Worm (Caenorhabditis elegans) whole organism, late embryonic: ENCODE results near the gene F28C6.9.

Experiments
- F13H6.1 ChIP-seq: sonication (generic microtip); optimal IDR thresholded peaks from 2 replicates; lab custom pipeline; 2016; ENCODE audit warnings: missing genetic modification characterization, missing compliant biosample characterization
- ama-1 ChIP-seq: fragments of 150-350 bp; optimal IDR thresholded peaks from 2 replicates; lab custom pipeline; 2014
- ceh-48 ChIP-seq: sonication (generic microtip); optimal IDR thresholded peaks from 2 replicates; lab custom pipeline; 2016; ENCODE audit warnings: missing genetic modification characterization, inconsistent platforms, missing compliant biosample characterization
- dve-1 ChIP-seq: sonication (generic microtip); optimal IDR thresholded peaks from 2 replicates; lab custom pipeline; 2017; ENCODE audit warnings: antibody characterized with exemption, mild to moderate bottlenecking, missing genetic modification characterization, missing compliant biosample characterization
- elt-2 ChIP-seq: sonication (generic microtip); optimal IDR thresholded peaks from 2 replicates; lab custom pipeline; 2016; ENCODE audit warnings: missing genetic modification reagents, missing genetic modification characterization, missing compliant biosample characterization
- fkh-10 ChIP-seq: fragments of 150-350 bp; optimal IDR thresholded peaks from 2 replicates; lab custom pipeline; 2014; ENCODE audit warnings: missing biosample characterization, missing genetic modification reagents, missing genetic modification characterization
- nfya-1 ChIP-seq: sonication (generic microtip); optimal IDR thresholded peaks from 2 replicates; lab custom pipeline; 2017; ENCODE audit warnings: missing genetic modification characterization, mild to moderate bottlenecking, missing compliant biosample characterization, antibody characterized with exemption, moderate library complexity
- nhr-11 ChIP-seq: fragments of 150-350 bp; optimal IDR thresholded peaks from 2 replicates; lab custom pipeline; 2014; ENCODE audit warnings: missing biosample characterization, missing genetic modification characterization
- pha-4 ChIP-seq: fragments of 150-350 bp; optimal IDR thresholded peaks from 2 replicates; lab custom pipeline; 2018; ENCODE audit warnings: missing biosample characterization, missing genetic modification reagents, missing genetic modification characterization
- sox-4 ChIP-seq: sonication (generic microtip); optimal IDR thresholded peaks from 2 replicates; lab custom pipeline; 2017; ENCODE audit warnings: mild to moderate bottlenecking, missing genetic modification characterization, inconsistent platforms, missing compliant biosample characterization
- tbx-2 ChIP-seq: sonication (generic microtip); optimal IDR thresholded peaks from 2 replicates; lab custom pipeline; 2016; ENCODE audit warnings: missing genetic modification characterization, missing compliant biosample characterization
- unc-55 ChIP-seq: sonication (generic microtip); optimal IDR thresholded peaks from 2 replicates; lab custom pipeline; 2017; ENCODE audit warnings: missing biosample characterization, missing genetic modification reagents, missing genetic modification characterization

- no peak for TF ChIP-seq pha-4 (tag; lab: Kevin White, UChicago)
- TF ChIP-seq nhr-11 (tag; lab: Kevin White, UChicago) = no peak
- TF ChIP-seq dve-1 (tag; lab: Kevin White, UChicago) = no peak
- TF ChIP-seq fkh-10 (GFP tag; lab: Kevin White, UChicago) = no peak
- no peak for TF ChIP-seq elt-2 (tag; lab: Kevin White, UChicago)
- TF ChIP-seq sox-4 (tag; lab: Kevin White, UChicago) = no peak
- no peak for TF ChIP-seq nfya-1 (tag; lab: Kevin White, UChicago)
- no peak for TF ChIP-seq tbx-2 (tag; lab: Kevin White, UChicago)
- no peak for TF ChIP-seq unc-55 (GFP tag; lab: Kevin White, UChicago)
- TF ChIP-seq ama-1 (lab: Kevin White, UChicago) = no peak
- TF ChIP-seq ceh-48 (tag; lab: Kevin White, UChicago) = no peak
- no peak for TF ChIP-seq F13H6.1 (tag; lab: Kevin White, UChicago)
These were observed 29.6 kb upstream of the F28C6.9 start for ce11 chrII:8639553-8639952.
